Fruit fly (Drosophila melanogaster) whole organism, embryonic: ENCODE data around the gene CG34267.

Experiments used
- Aef1 ChIP-seq: fragments of 200-800 bp; sonication (Bioruptor generic); IDR thresholded peaks from 3 replicates; pipeline ENCODE4 v1.3.6; 2022; ENCODE audit warnings: missing biosample characterization, missing genetic modification characterization
- Awh ChIP-seq: fragments of 200-800 bp; sonication (Bioruptor generic); IDR thresholded peaks from 2 replicates; pipeline ENCODE4, ENCODE4 v1.3.6; 2022; ENCODE audit warnings: missing biosample characterization, missing genetic modification characterization
- BEAF-32 ChIP-seq: fragments of 200-800 bp; sonication (Bioruptor generic); optimal IDR thresholded peaks from 3 replicates; lab custom pipeline; 2017; ENCODE audit warnings: missing biosample characterization, missing genetic modification characterization, mild to moderate bottlenecking, moderate library complexity, missing genetic modification reagents
- CG10543 ChIP-seq: fragments of 200-800 bp; sonication (Bioruptor generic); optimal IDR thresholded peaks from 3 replicates; lab custom pipeline; 2017; ENCODE audit warnings: missing biosample characterization, mild to moderate bottlenecking, missing genetic modification characterization, moderate library complexity
- CG11504 ChIP-seq: fragments of 200-800 bp; sonication (Bioruptor generic); optimal IDR thresholded peaks from 3 replicates; lab custom pipeline; 2019; ENCODE audit warnings: missing biosample characterization, mild to moderate bottlenecking, missing genetic modification characterization, moderate library complexity
- CG12769 ChIP-seq: fragments of 200-800 bp; sonication (Bioruptor generic); optimal IDR thresholded peaks from 2 replicates; lab custom pipeline; 2019; ENCODE audit warnings: missing biosample characterization, mild to moderate bottlenecking, missing genetic modification characterization, moderate library complexity
- CG2199 ChIP-seq: fragments of 200-800 bp; sonication (Bioruptor generic); IDR thresholded peaks from 3 replicates; pipeline ENCODE4 v1.3.6; 2022; ENCODE audit warnings: missing biosample characterization, missing genetic modification characterization
- CG4360 ChIP-seq: fragments of 200-800 bp; sonication (Bioruptor generic); IDR thresholded peaks from 2 replicates; pipeline ENCODE4 v1.3.6; 2022; ENCODE audit warnings: missing biosample characterization, missing genetic modification characterization
- CG4730 ChIP-seq: fragments of 200-800 bp; sonication (Bioruptor generic); IDR thresholded peaks from 2 replicates; pipeline ENCODE4 v1.3.6; 2022; ENCODE audit warnings: missing biosample characterization, missing genetic modification characterization
- CG6272 ChIP-seq: fragments of 200-800 bp; sonication (Bioruptor generic); IDR thresholded peaks from 2 replicates; pipeline ENCODE4 v1.3.6; 2022; ENCODE audit warnings: missing biosample characterization, missing genetic modification characterization
- CG8290 ChIP-seq, 3 experiments: fragments of 200-800 bp; sonication (Bioruptor generic); optimal IDR thresholded peaks; 2 replicates each; lab custom pipeline; 2016 to 2019; ENCODE audit warnings: missing biosample characterization in 3 of 3, missing genetic modification characterization in 3 of 3, mild to moderate bottlenecking in 2 of 3, moderate library complexity in 1 of 3
- CG8388 ChIP-seq: fragments of 200-800 bp; sonication (Bioruptor generic); optimal IDR thresholded peaks from 2 replicates; lab custom pipeline; 2019; ENCODE audit warnings: missing biosample characterization, mild to moderate bottlenecking, missing genetic modification characterization, moderate library complexity
- CG8765 ChIP-seq: fragments of 200-800 bp; sonication (Bioruptor generic); IDR thresholded peaks from 2 replicates; pipeline ENCODE4 v1.3.6; 2022; ENCODE audit warnings: missing biosample characterization, missing genetic modification characterization
- CG9727 ChIP-seq: fragments of 200-800 bp; sonication (Bioruptor generic); optimal IDR thresholded peaks from 3 replicates; lab custom pipeline; 2017; ENCODE audit warnings: missing biosample characterization, mild to moderate bottlenecking, missing genetic modification characterization
- CG9817 ChIP-seq: fragments of 200-800 bp; sonication (Bioruptor generic); optimal IDR thresholded peaks from 2 replicates; lab custom pipeline; 2018; ENCODE audit warnings: missing biosample characterization, mild to moderate bottlenecking, missing genetic modification characterization, moderate library complexity
- CkIIα-i1 ChIP-seq: fragments of 200-800 bp; sonication (Bioruptor generic); IDR thresholded peaks from 2 replicates; pipeline ENCODE4 v1.3.6; 2022; ENCODE audit warnings: missing biosample characterization, missing genetic modification characterization
- Dref ChIP-seq: fragments of 200-800 bp; sonication (Bioruptor generic); IDR thresholded peaks from 2 replicates; pipeline ENCODE4 v1.3.6; 2022; ENCODE audit warnings: missing biosample characterization, missing genetic modification characterization
- HLH3B ChIP-seq: fragments of 200-800 bp; sonication (Bioruptor generic); IDR thresholded peaks from 2 replicates; pipeline ENCODE4 v1.3.6; 2022; ENCODE audit warnings: missing biosample characterization, missing genetic modification characterization
- Lim3 ChIP-seq: fragments of 200-800 bp; sonication (Bioruptor generic); IDR thresholded peaks from 2 replicates; pipeline ENCODE4 v1.3.6; 2022; ENCODE audit warnings: missing biosample characterization, missing genetic modification characterization
- Med ChIP-seq: fragments of 200-800 bp; sonication (Bioruptor generic); peaks from one replicate; lab custom pipeline; 2016; ENCODE audit warnings: missing biosample characterization, missing genetic modification characterization, mild to moderate bottlenecking, inconsistent platforms, moderate library complexity
- Mes4 ChIP-seq: fragments of 200-800 bp; sonication (Bioruptor generic); optimal IDR thresholded peaks from 2 replicates; lab custom pipeline; 2016; ENCODE audit warnings: missing biosample characterization, missing genetic modification characterization
- Optix ChIP-seq: fragments of 200-800 bp; sonication (Bioruptor generic); IDR thresholded peaks from 3 replicates; pipeline ENCODE4 v1.3.6; 2022; ENCODE audit warnings: missing biosample characterization, missing genetic modification characterization
- Pdp1 ChIP-seq, 2 experiments: fragments of 200-800 bp; sonication (Bioruptor generic); optimal IDR thresholded peaks; 3 replicates each; lab custom pipeline; 2016; ENCODE audit warnings: missing biosample characterization in 2 of 2, missing genetic modification characterization in 2 of 2, mild to moderate bottlenecking in 1 of 2, moderate library complexity in 1 of 2
- Rfx ChIP-seq: fragments of 200-800 bp; sonication (Bioruptor generic); IDR thresholded peaks from 2 replicates; pipeline ENCODE4 v1.3.6; 2022; ENCODE audit warnings: missing biosample characterization, missing genetic modification characterization
- Side ChIP-seq: fragments of 200-800 bp; sonication (Bioruptor generic); optimal IDR thresholded peaks from 2 replicates; lab custom pipeline; 2016; ENCODE audit warnings: missing biosample characterization, missing genetic modification characterization
- Stat92E ChIP-seq, 3 experiments: fragments of >200 bp in 2 of 3; fragments of 200-800 bp in 1 of 3; sonication (Bioruptor generic) in 1 of 3; optimal IDR thresholded peaks; 2 replicates each; lab custom pipeline; 2017 to 2019; ENCODE audit warnings: missing biosample characterization in 3 of 3, missing genetic modification characterization in 3 of 3, mild to moderate bottlenecking in 1 of 3, moderate library complexity in 1 of 3
- chinmo ChIP-seq: fragments of 200-800 bp; sonication (Bioruptor generic); IDR thresholded peaks from 4 replicates; pipeline ENCODE4 v1.3.6; 2022; ENCODE audit warnings: missing biosample characterization, missing genetic modification characterization; ENCODE audit not compliant: partially characterized antibody
- ems ChIP-seq: fragments of 200-800 bp; sonication (Bioruptor generic); optimal IDR thresholded peaks from 3 replicates; lab custom pipeline; 2016; ENCODE audit warnings: missing biosample characterization, missing genetic modification characterization
- ftz-f1 ChIP-seq: fragments of 200-800 bp; sonication (Bioruptor generic); optimal IDR thresholded peaks from 2 replicates; lab custom pipeline; 2016; ENCODE audit warnings: missing biosample characterization, missing genetic modification characterization
- gce ChIP-seq: fragments of 200-800 bp; sonication (Bioruptor generic); IDR thresholded peaks from 3 replicates; pipeline ENCODE4 v1.3.6; 2022; ENCODE audit warnings: missing biosample characterization, missing genetic modification characterization
- grn ChIP-seq: fragments of 200-800 bp; sonication (Bioruptor generic); optimal IDR thresholded peaks from 3 replicates; lab custom pipeline; 2017; ENCODE audit warnings: missing biosample characterization, missing genetic modification characterization
- kni ChIP-seq: fragments of 200-800 bp; sonication (Bioruptor generic); optimal IDR thresholded peaks from 3 replicates; lab custom pipeline; 2017; ENCODE audit warnings: mild to moderate bottlenecking, missing biosample characterization, missing genetic modification reagents, missing genetic modification characterization
- mam ChIP-seq: fragments of 200-800 bp; sonication (Bioruptor generic); optimal IDR thresholded peaks from 3 replicates; lab custom pipeline; 2016; ENCODE audit warnings: missing biosample characterization, missing genetic modification characterization
- org-1 ChIP-seq: fragments of 200-800 bp; sonication (Bioruptor generic); optimal IDR thresholded peaks from 2 replicates; lab custom pipeline; 2017; ENCODE audit warnings: missing biosample characterization, missing genetic modification characterization
- sd ChIP-seq: fragments of 200-800 bp; sonication (Bioruptor generic); optimal IDR thresholded peaks from 3 replicates; lab custom pipeline; 2018; ENCODE audit warnings: missing biosample characterization, mild to moderate bottlenecking, missing genetic modification characterization, moderate library complexity
- slbo ChIP-seq: fragments of 200-800 bp; sonication (Bioruptor generic); IDR thresholded peaks from 2 replicates; pipeline ENCODE4 v1.3.6; 2022; ENCODE audit warnings: missing biosample characterization, missing genetic modification characterization
- so ChIP-seq: fragments of 200-800 bp; sonication (Bioruptor generic); IDR thresholded peaks from 3 replicates; pipeline ENCODE4 v1.3.6; 2022; ENCODE audit warnings: missing biosample characterization, missing genetic modification characterization
- sug ChIP-seq: fragments of 200-800 bp; optimal IDR thresholded peaks from 2 replicates; lab custom pipeline; 2019; ENCODE audit warnings: missing biosample characterization, mild to moderate bottlenecking, missing genetic modification characterization, moderate library complexity

CG34267 gene

dm6 chr3L:465433-465832 is 34.8 kb downstream of the CG34267 start:
- TF ChIP-seq ftz-f1 (GFP tag; lab: Kevin White, UChicago) (peak; percentile 26), sd (peak; percentile 93), sug (tag; lab: Kevin White, UChicago) (peak; percentile 5), CG9727 (GFP tag; lab: Kevin White, UChicago) (no peak), CG6272 (GFP tag; lab: Robert Waterston, UW) (no peak), CG10543 (GFP tag; lab: Kevin White, UChicago) (peak; percentile 56), Pdp1 (GFP tag; optimal IDR thresholded peaks at IDR 0.05; lab: Kevin White, UChicago) (peak in 1 of 2 experiments; percentile 62), Aef1 (GFP tag; lab: Robert Waterston, UW) (no peak), ems (GFP tag; lab: Kevin White, UChicago) (no peak), CG8765 (GFP tag; lab: Robert Waterston, UW) (no peak), chinmo (GFP tag; lab: Robert Waterston, UW) (peak; percentile 92; the same call in 2 of the 4 replicates), CG8290 (GFP tag; optimal IDR thresholded peaks at IDR 0.05; lab: Kevin White, UChicago) (no peak), CG8290 (tag; optimal IDR thresholded peaks at IDR 0.05; lab: Kevin White, UChicago) (peak in 1 of 2 experiments; percentile 16), CG8388 (GFP tag; lab: Kevin White, UChicago) (peak; percentile 3), Med (GFP tag; lab: Kevin White, UChicago) (peak; percentile 71), grn (GFP tag; lab: Kevin White, UChicago) (peak; percentile 17), CG12769 (peak; percentile 79), slbo (GFP tag; lab: Robert Waterston, UW) (no peak), Awh (GFP tag; lab: Robert Waterston, UW) (no peak), so (GFP tag; lab: Robert Waterston, UW) (peak; percentile 79; the same call in 2 of the 3 replicates), CG11504 (tag; lab: Kevin White, UChicago) (peak; percentile 8), CkIIα-i1 (GFP tag; lab: Robert Waterston, UW) (no peak), HLH3B (no peak), mam (GFP tag; lab: Kevin White, UChicago) (no peak)

dm6 chr3L:457384-457783 is 42.9 kb downstream of the CG34267 start:
- peak; percentile 65 for TF ChIP-seq CG11504 (tag; lab: Kevin White, UChicago)
- no peak for TF ChIP-seq org-1 (GFP tag; lab: Kevin White, UChicago)
- TF ChIP-seq CG2199 (GFP tag; lab: Robert Waterston, UW), result peak; percentile 81; the same call in 2 of the 3 replicates
- 0 out of 2 replicates have a peak, but pooled peaks have one; percentile 11 for TF ChIP-seq CG4730 (GFP tag; lab: Robert Waterston, UW)
- TF ChIP-seq CG4360 (GFP tag; lab: Robert Waterston, UW), result peak; percentile 41; the same call in 1 of the 2 replicates
- no peak for TF ChIP-seq BEAF-32 (GFP tag; lab: Kevin White, UChicago)

- TF ChIP-seq grn (GFP tag; lab: Kevin White, UChicago), result peak; percentile 58
- no peak for TF ChIP-seq gce (GFP tag; lab: Robert Waterston, UW)
- TF ChIP-seq Side (GFP tag; lab: Kevin White, UChicago), result no peak
- TF ChIP-seq Mes4, result no peak
- no peak for TF ChIP-seq Lim3 (GFP tag; lab: Robert Waterston, UW)
- TF ChIP-seq Dref (GFP tag; lab: Robert Waterston, UW), result no peak
- TF ChIP-seq CG9817, result no peak
- peak; percentile 43 for TF ChIP-seq kni (GFP tag; lab: Kevin White, UChicago)
- TF ChIP-seq Rfx (GFP tag; lab: Robert Waterston, UW), result no peak
- peak in 1 of 3 experiments; percentile 66 for TF ChIP-seq Stat92E (GFP tag; optimal IDR thresholded peaks at IDR 0.05; lab: Kevin White, UChicago)
- no peak for TF ChIP-seq Optix (GFP tag; lab: Robert Waterston, UW)
Observed at dm6 chr3L:456378-456777, 43.9 kb downstream of the CG34267 start.
